Worm (Caenorhabditis elegans) whole organism, early embryonic: ENCODE data around the gene mfsd-10.

Source experiments
- B0310.2 ChIP-seq: sonication (generic microtip); optimal IDR thresholded peaks from 2 replicates; lab custom pipeline; 2016; ENCODE audit warnings: mild to moderate bottlenecking, missing genetic modification characterization, missing compliant biosample characterization
- F13C5.2 ChIP-seq: sonication (generic microtip); optimal IDR thresholded peaks from 2 replicates; lab custom pipeline; 2017; ENCODE audit warnings: mild to moderate bottlenecking, missing genetic modification characterization, inconsistent platforms, missing compliant biosample characterization
- aly-1 ChIP-seq: sonication (generic microtip); optimal IDR thresholded peaks from 2 replicates; lab custom pipeline; 2016; ENCODE audit warnings: missing genetic modification characterization, missing compliant biosample characterization
- ama-1 ChIP-seq: fragments of 150-350 bp; optimal IDR thresholded peaks from 2 replicates; lab custom pipeline; 2014
- ceh-13 ChIP-seq: fragments of 200-800 bp; sonication (Bioruptor generic); optimal IDR thresholded peaks from 2 replicates; lab custom pipeline; 2018; ENCODE audit warnings: mild to moderate bottlenecking, missing genetic modification characterization, missing compliant biosample characterization
- ceh-36 ChIP-seq: sonication (generic microtip); optimal IDR thresholded peaks from 2 replicates; lab custom pipeline; 2016; ENCODE audit warnings: missing genetic modification characterization, inconsistent platforms, missing compliant biosample characterization
- ets-7 ChIP-seq: sonication (generic microtip); optimal IDR thresholded peaks from 2 replicates; lab custom pipeline; 2016; ENCODE audit warnings: missing genotype, missing genetic modification characterization, missing compliant biosample characterization
- flt-1 ChIP-seq: fragments of 200-800 bp; sonication (Bioruptor generic); IDR thresholded peaks from 2 replicates; pipeline ENCODE4 v1.3.6; 2022; ENCODE audit warnings: missing genetic modification characterization, missing compliant biosample characterization
- hmbx-1 ChIP-seq: sonication (generic microtip); optimal IDR thresholded peaks from 2 replicates; lab custom pipeline; 2016; ENCODE audit warnings: mild to moderate bottlenecking, missing genetic modification characterization, missing compliant biosample characterization
- hmg-4 ChIP-seq: fragments of 200-800 bp; sonication (Bioruptor generic); optimal IDR thresholded peaks from 2 replicates; lab custom pipeline; 2018; ENCODE audit warnings: mild to moderate bottlenecking, missing genetic modification characterization, missing compliant biosample characterization
- hnd-1 ChIP-seq: sonication (generic microtip); optimal IDR thresholded peaks from 2 replicates; lab custom pipeline; 2016; ENCODE audit warnings: missing genetic modification characterization, missing compliant biosample characterization
- pes-1 ChIP-seq: fragments of 200-800 bp; sonication (Bioruptor generic); IDR thresholded peaks from 2 replicates; pipeline ENCODE4 v1.3.6; 2022; ENCODE audit warnings: missing genetic modification reagents, missing genetic modification characterization, missing compliant biosample characterization
- scrt-1 ChIP-seq: fragments of 200-800 bp; sonication (Bioruptor generic); IDR thresholded peaks from 2 replicates; pipeline ENCODE4 v1.3.6; 2022; ENCODE audit warnings: missing genetic modification characterization, missing compliant biosample characterization
- sea-1 ChIP-seq: fragments of 200-800 bp; sonication (Bioruptor generic); conservative IDR thresholded peaks from 2 replicates; pipeline ENCODE4 v1.3.6; 2022; ENCODE audit warnings: missing genetic modification characterization, missing compliant biosample characterization
- tbx-11 ChIP-seq: fragments of 200-800 bp; sonication (Bioruptor generic); IDR thresholded peaks from 2 replicates; pipeline ENCODE4 v1.3.6; 2022; ENCODE audit warnings: missing genetic modification characterization, missing compliant biosample characterization
- tbx-37 ChIP-seq: fragments of 200-800 bp; sonication (Bioruptor generic); conservative IDR thresholded peaks from 2 replicates; pipeline ENCODE4 v1.3.6; 2022; ENCODE audit warnings: missing genetic modification reagents, missing genetic modification characterization, missing compliant biosample characterization
- tra-4 ChIP-seq: sonication (generic microtip); optimal IDR thresholded peaks from 2 replicates; lab custom pipeline; 2017; ENCODE audit warnings: missing genetic modification characterization, missing compliant biosample characterization

Gene mfsd-10

DNA sequence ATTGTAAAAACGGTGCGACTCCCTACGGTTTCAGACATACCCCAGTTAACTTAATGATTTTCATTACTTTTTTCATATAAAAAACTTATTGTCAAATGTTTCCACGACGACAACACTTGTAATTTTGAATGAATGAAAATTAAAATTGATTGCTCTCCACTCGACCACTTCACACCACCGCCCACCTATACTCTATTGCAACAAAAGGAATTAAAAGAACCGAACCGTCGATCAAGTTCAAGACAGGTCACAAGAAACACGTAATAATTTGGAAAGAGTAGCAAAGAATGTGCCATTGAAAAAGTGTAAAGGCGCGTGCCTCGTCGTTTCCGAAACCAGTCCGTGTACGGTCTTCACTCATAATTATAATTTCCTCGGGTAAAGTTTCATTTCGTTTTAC, 5.9 kb downstream of the mfsd-10 start, which contains the start of gene F10D7.11:
F10D7.11 (plus strand) TSS at position 301 of the 400 bp plus-strand sequence.
- TF ChIP-seq ceh-36 (tag; lab: Kevin White, UChicago) (no peak), hmg-4 (GFP tag; lab: Kevin White, UChicago) (no peak), scrt-1 (no peak), F13C5.2 (tag; lab: Kevin White, UChicago) (no peak), hnd-1 (tag; lab: Kevin White, UChicago) (no peak), hmbx-1 (tag; lab: Kevin White, UChicago) (no peak), sea-1 (no peak), ceh-13 (GFP tag; lab: Kevin White, UChicago) (no peak), flt-1 (GFP tag; lab: Robert Waterston, UW) (no peak), tbx-11 (GFP tag; lab: Robert Waterston, UW) (no peak), tbx-37 (GFP tag; lab: Robert Waterston, UW) (no peak), ama-1 (lab: Kevin White, UChicago) (no peak)

ce11 chrX:17359452-17359851, 9.0 kb downstream of the mfsd-10 start, which contains the start of gene npr-36:
Gene npr-36, plus strand, starts transcription at chrX:17359752.
- TF ChIP-seq ceh-36 (tag; lab: Kevin White, UChicago) (no peak), tbx-37 (GFP tag; lab: Robert Waterston, UW) (no peak), ama-1 (lab: Kevin White, UChicago) (no peak)

- no peak for TF ChIP-seq sea-1
- no peak for TF ChIP-seq ets-7 (tag; lab: Kevin White, UChicago)
- no peak for TF ChIP-seq hmbx-1 (tag; lab: Kevin White, UChicago)
- no peak for TF ChIP-seq tra-4 (tag; lab: Kevin White, UChicago)
- TF ChIP-seq scrt-1: no peak
- no peak for TF ChIP-seq pes-1
- TF ChIP-seq tbx-37 (GFP tag; lab: Robert Waterston, UW): no peak
- no peak for TF ChIP-seq aly-1 (tag; lab: Kevin White, UChicago)
- no peak for TF ChIP-seq F13C5.2 (tag; lab: Kevin White, UChicago)
- no peak for TF ChIP-seq ama-1 (lab: Kevin White, UChicago)
These were observed 11.7 kb downstream of the mfsd-10 start for ce11 chrX:17356748-17357147.

ce11 chrX:17355462-17355861, 13.0 kb downstream of the mfsd-10 start:
- TF ChIP-seq F13C5.2 (tag; lab: Kevin White, UChicago): no peak
- TF ChIP-seq B0310.2 (tag; lab: Kevin White, UChicago): no peak
- no peak for TF ChIP-seq hnd-1 (tag; lab: Kevin White, UChicago)
- TF ChIP-seq tbx-11 (GFP tag; lab: Robert Waterston, UW): no peak
- TF ChIP-seq scrt-1: no peak
- TF ChIP-seq ceh-13 (GFP tag; lab: Kevin White, UChicago): no peak
- no peak for TF ChIP-seq ceh-36 (tag; lab: Kevin White, UChicago)
- TF ChIP-seq ama-1 (lab: Kevin White, UChicago): no peak
- no peak for TF ChIP-seq ets-7 (tag; lab: Kevin White, UChicago)
- no peak for TF ChIP-seq tra-4 (tag; lab: Kevin White, UChicago)
- no peak for TF ChIP-seq tbx-37 (GFP tag; lab: Robert Waterston, UW)

ce11 chrX:17352098-17352497, 16.3 kb downstream of the mfsd-10 start:
- no peak for TF ChIP-seq hmg-4 (GFP tag; lab: Kevin White, UChicago)

- no peak for TF ChIP-seq tra-4 (tag; lab: Kevin White, UChicago)
- no peak for TF ChIP-seq ama-1 (lab: Kevin White, UChicago)
- TF ChIP-seq ceh-36 (tag; lab: Kevin White, UChicago): no peak
- TF ChIP-seq pes-1: no peak
- TF ChIP-seq B0310.2 (tag; lab: Kevin White, UChicago): no peak
- no peak for TF ChIP-seq flt-1 (GFP tag; lab: Robert Waterston, UW)
- TF ChIP-seq hmbx-1 (tag; lab: Kevin White, UChicago): no peak
- TF ChIP-seq hnd-1 (tag; lab: Kevin White, UChicago): no peak
- TF ChIP-seq scrt-1: no peak
- TF ChIP-seq sea-1: no peak
- no peak for TF ChIP-seq aly-1 (tag; lab: Kevin White, UChicago)
- no peak for TF ChIP-seq tbx-11 (GFP tag; lab: Robert Waterston, UW)
- TF ChIP-seq hmg-4 (GFP tag; lab: Kevin White, UChicago): no peak
- no peak for TF ChIP-seq F13C5.2 (tag; lab: Kevin White, UChicago)
- no peak for TF ChIP-seq tbx-37 (GFP tag; lab: Robert Waterston, UW)
- no peak for TF ChIP-seq ceh-13 (GFP tag; lab: Kevin White, UChicago)
- no peak for TF ChIP-seq ets-7 (tag; lab: Kevin White, UChicago)
These were observed 19.0 kb downstream of the mfsd-10 start for ce11 chrX:17349411-17349810.

DNA sequence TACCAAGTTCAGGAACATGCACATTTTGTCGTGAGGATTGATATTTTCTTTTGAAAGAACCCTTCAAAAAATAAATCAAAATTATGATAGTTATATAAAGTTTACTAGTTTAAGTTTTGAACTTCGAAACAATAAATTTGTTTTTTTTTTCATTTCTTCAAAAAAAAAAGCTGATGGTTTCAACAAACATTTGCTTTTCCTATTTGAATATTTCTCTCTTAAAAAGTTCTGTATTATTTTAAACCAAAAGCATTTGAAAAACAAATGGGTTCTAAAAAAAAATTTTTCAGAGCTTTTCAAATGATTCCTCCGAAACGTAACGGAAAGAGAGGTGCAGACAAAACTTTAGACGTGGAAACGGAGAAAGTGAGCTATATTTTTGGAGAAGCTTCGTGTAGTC, 28.0 kb downstream of the mfsd-10 start, which contains the start of gene C53C11.1:
C53C11.1 (plus strand) TSS at position 301 of the 400 bp plus-strand sequence.
- TF ChIP-seq ceh-13 (GFP tag; lab: Kevin White, UChicago): no peak

ce11 chrX:17338944-17339343, 29.5 kb downstream of the mfsd-10 start:
- TF ChIP-seq sea-1: no peak
- no peak for TF ChIP-seq aly-1 (tag; lab: Kevin White, UChicago)
- no peak for TF ChIP-seq scrt-1
- TF ChIP-seq tra-4 (tag; lab: Kevin White, UChicago): no peak
- no peak for TF ChIP-seq F13C5.2 (tag; lab: Kevin White, UChicago)
- TF ChIP-seq pes-1: no peak
- no peak for TF ChIP-seq ama-1 (lab: Kevin White, UChicago)
- TF ChIP-seq hmbx-1 (tag; lab: Kevin White, UChicago): no peak
- TF ChIP-seq ceh-36 (tag; lab: Kevin White, UChicago): no peak
- TF ChIP-seq ceh-13 (GFP tag; lab: Kevin White, UChicago): no peak
- TF ChIP-seq ets-7 (tag; lab: Kevin White, UChicago): no peak
- TF ChIP-seq tbx-11 (GFP tag; lab: Robert Waterston, UW): no peak
